Fruit fly (Drosophila melanogaster): ENCODE measurements around the gene CG7101.

CG7101 gene

DNA sequence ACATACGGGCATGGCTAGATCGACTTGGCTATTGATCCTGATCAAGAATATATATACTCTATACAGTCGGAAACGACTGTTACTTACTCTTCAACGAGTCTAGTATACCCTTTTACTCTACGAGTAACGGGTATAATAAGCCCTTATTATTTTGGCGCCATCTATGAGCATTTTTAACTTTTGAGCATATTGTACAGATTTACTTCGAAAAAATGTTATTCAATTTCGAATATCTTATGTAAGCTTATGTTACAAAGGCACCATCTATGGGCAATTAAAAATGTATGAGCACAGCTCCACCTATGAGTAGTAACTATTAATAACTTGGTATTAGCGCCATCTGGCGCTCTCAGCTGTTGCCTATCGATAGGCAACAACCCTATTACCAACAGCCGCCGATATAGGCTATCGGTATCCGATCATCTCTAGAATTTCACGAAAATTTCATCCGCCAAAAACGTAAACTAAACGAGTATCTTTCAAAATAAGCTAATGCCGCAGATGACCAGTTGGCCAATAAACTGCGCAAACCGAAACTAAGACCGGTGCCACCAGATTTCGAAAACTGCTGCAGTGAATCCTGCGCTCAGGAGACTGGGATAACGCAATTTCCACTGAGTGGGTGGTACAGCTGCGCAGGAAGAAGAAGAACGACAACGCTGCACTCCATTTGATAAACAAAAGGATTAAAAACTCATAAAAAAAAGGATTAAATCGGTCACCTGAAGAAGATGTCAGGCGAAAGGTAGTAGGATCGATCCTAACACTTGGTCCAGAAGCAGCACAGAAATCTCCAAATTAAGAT is 13.0 kb downstream of the CG7101 start, which contains the start of gene htk:
Gene htk (plus strand): TSS at position 435 of the 805 bp plus-strand sequence.
- TF ChIP-seq psq (optimal IDR thresholded peaks at IDR 0.05) (no peak), h (optimal IDR thresholded peaks at IDR 0.05) (no peak), Myc (optimal IDR thresholded peaks at IDR 0.05) (no peak), ttk (optimal IDR thresholded peaks at IDR 0.05) (no peak), insv (optimal IDR thresholded peaks at IDR 0.05) (no peak), Sin3A (optimal IDR thresholded peaks at IDR 0.05) (no peak)

DNA sequence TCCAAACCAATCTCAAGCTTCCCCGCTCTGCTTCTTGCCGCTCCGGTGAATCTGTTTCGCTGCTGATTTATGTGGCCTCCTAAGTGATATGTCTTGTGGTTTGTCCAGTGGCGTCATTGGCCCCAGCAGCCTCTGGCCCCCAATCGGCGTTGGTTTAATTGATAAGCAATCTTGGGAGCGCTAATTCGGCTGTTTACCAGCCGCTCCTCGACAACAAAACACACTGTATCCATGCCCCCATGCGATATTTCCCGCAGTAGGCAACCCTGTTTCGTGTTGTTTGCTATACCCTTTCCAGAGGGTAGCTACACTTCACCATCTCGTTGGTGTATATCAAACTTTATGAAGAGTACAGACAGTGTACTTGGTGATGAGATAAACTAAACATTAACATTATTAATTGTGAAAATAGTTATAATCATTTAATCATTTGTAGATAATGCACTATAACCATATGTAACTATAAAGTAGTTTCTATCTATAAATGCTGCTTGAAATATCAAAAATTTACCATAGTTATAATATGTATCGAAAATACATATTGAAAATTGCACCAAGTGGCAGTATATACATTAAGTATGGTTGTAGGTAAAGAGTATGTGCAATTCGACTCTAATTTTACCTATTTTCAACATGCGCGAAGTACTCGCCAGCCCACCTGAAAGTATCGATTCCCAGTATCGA is 18.1 kb downstream of the CG7101 start, which contains the start of gene shop:
Gene shop (minus strand): TSS at position 229 of the 684 bp plus-strand sequence.
- TF ChIP-seq h (optimal IDR thresholded peaks at IDR 0.05) (no peak), insv (optimal IDR thresholded peaks at IDR 0.05) (no peak), Sin3A (optimal IDR thresholded peaks at IDR 0.05) (no peak), psq (optimal IDR thresholded peaks at IDR 0.05) (no peak), ttk (optimal IDR thresholded peaks at IDR 0.05) (no peak), Myc (optimal IDR thresholded peaks at IDR 0.05) (no peak)

- TF ChIP-seq Sin3A (optimal IDR thresholded peaks at IDR 0.05) (no peak), Myc (optimal IDR thresholded peaks at IDR 0.05) (no peak), h (optimal IDR thresholded peaks at IDR 0.05) (no peak), psq (optimal IDR thresholded peaks at IDR 0.05) (no peak), insv (optimal IDR thresholded peaks at IDR 0.05) (no peak), ttk (optimal IDR thresholded peaks at IDR 0.05) (no peak)
Observed at dm6 chrX:18849022-18849368, 18.6 kb downstream of the CG7101 start.

DNA sequence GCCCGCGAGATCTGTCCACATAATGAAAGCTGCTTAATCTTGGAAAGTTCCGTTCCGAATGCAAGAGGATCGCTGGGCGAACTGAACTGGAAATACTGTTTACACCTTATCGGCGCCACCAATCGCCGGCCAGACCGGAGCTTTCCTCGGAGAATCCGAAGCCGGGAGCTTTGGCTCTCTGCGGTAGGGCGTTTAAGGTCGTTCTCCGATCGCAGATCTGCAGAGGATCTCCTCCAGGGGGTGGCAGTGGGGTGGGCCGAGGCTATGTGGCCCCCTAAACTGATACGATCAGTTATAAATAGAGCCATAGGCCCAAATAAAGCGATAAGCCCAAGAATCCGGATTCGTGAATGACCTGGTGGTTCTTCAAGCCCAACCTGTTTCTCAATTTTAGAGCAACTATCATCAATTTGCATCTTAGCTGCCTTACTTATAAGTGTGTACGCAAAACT is 27.0 kb downstream of the CG7101 start, which contains the start of gene CG7322:
Gene CG7322 (minus strand): TSS at position 402 of the 452 bp plus-strand sequence.
- no peak for TF ChIP-seq Myc (optimal IDR thresholded peaks at IDR 0.05)
- TF ChIP-seq psq (optimal IDR thresholded peaks at IDR 0.05), result no peak
- TF ChIP-seq ttk (optimal IDR thresholded peaks at IDR 0.05), result no peak
- TF ChIP-seq insv (optimal IDR thresholded peaks at IDR 0.05), result no peak
- TF ChIP-seq h (optimal IDR thresholded peaks at IDR 0.05), result no peak
- no peak for TF ChIP-seq Sin3A (optimal IDR thresholded peaks at IDR 0.05)

dm6 chrX:18857916-18858315 is 27.5 kb downstream of the CG7101 start, which contains the start of gene Usp39:
Gene Usp39 (plus strand): TSS chrX:18858203.
- TF ChIP-seq ttk (optimal IDR thresholded peaks at IDR 0.05) (no peak), Myc (optimal IDR thresholded peaks at IDR 0.05) (no peak), psq (optimal IDR thresholded peaks at IDR 0.05) (no peak), h (optimal IDR thresholded peaks at IDR 0.05) (no peak), Sin3A (optimal IDR thresholded peaks at IDR 0.05) (no peak)

dm6 chrX:18860074-18860473 is 29.7 kb downstream of the CG7101 start, which contains the start of gene CG32544:
Gene CG32544 (plus strand): TSS chrX:18860284.
- no peak for TF ChIP-seq h (optimal IDR thresholded peaks at IDR 0.05)

DNA sequence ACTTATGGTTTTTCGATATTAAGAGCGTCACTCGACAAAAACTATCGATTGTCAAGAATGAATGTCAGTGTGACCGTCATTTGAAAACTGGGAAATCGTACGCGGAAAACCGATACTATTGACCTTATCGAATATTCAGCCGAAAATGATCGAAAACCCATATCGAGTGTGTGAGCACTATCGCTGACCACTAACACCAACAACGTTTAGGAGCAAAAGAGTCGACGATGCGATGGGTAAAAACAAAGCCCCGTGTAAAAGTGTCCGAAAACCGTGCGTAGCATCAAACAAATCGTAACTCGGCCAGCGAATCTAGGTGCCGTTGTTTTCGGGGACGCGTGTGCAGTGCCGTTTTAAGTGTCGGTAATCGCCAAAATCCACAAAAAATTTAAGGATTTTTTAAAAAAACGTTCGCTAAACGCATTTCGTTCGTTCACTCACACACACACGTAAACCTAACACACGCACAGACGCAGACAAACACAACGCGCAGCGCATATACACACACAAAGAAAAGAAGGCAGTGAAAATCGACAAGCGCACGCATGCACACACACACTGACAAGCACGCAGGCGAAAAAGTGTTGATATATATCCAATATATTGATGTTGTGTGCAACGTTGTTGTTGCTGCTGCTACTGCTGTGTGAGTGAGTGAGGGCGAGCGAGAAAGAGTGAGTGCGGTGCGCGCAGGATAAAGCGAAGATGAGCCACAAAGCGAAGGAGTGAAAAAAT is 33.5 kb downstream of the CG7101 start, which contains the start of the genes CG7326 and Dora:
Gene CG7326 (minus strand): TSS at position 29 of the 735 bp plus-strand sequence.
Gene Dora (plus strand): TSS at position 203 of the 735 bp plus-strand sequence.
- TF ChIP-seq psq (optimal IDR thresholded peaks at IDR 0.05) (peak; percentile 82), insv (optimal IDR thresholded peaks at IDR 0.05) (no peak)

DNA sequence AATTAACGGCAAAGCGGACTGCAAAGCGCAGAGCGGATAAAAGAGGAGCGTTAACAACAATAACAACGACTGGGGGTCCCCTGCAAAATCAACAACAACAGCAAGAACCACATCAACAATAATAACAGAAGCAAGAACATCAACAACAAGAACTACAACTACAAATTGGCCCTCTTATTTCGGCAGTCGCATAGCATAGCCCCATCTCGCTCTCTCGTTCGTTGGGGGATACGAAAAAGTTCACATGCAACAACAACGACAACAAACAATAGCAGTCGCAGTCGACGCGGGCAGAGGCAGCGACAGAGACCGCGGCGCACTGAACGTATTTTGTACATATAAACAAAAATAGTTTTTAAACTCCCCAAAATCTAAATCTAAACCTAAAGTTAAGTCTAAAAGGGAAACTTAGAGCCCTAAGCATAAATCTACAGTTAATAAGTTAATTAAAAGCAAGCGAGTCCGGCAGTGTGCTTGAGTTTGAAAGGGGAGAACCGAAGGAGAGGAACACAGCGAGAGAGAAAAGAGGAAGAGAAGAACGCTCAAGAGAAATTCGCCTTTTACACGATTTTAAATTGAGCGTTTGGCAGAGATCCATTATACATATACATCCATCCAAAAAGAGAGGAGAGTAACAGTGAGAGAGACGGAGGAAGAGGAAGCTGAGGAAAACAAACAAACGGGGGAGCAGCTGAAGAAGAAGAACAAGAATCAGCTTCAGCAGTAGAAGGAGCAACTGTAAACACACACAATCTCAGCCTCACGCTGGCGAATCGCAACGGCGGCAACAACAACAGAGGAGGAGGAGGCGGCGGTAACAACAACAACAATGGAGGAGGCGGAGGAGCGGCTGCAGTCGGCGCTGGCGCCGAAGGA is 34.3 kb downstream of the CG7101 start:
- no peak for TF ChIP-seq h (optimal IDR thresholded peaks at IDR 0.05)
- TF ChIP-seq psq (optimal IDR thresholded peaks at IDR 0.05), result no peak
- no peak for TF ChIP-seq Sin3A (optimal IDR thresholded peaks at IDR 0.05)
- TF ChIP-seq Myc (optimal IDR thresholded peaks at IDR 0.05), result no peak
- TF ChIP-seq ttk (optimal IDR thresholded peaks at IDR 0.05), result no peak
- no peak for TF ChIP-seq insv (optimal IDR thresholded peaks at IDR 0.05)

dm6 chrX:18866289-18866832 is 36.0 kb downstream of the CG7101 start:
- TF ChIP-seq h (optimal IDR thresholded peaks at IDR 0.05), result no peak
- TF ChIP-seq Sin3A (optimal IDR thresholded peaks at IDR 0.05), result no peak
- TF ChIP-seq insv (optimal IDR thresholded peaks at IDR 0.05), result no peak
- TF ChIP-seq Myc (optimal IDR thresholded peaks at IDR 0.05), result no peak
- TF ChIP-seq ttk (optimal IDR thresholded peaks at IDR 0.05), result no peak
- TF ChIP-seq psq (optimal IDR thresholded peaks at IDR 0.05), result no peak

DNA sequence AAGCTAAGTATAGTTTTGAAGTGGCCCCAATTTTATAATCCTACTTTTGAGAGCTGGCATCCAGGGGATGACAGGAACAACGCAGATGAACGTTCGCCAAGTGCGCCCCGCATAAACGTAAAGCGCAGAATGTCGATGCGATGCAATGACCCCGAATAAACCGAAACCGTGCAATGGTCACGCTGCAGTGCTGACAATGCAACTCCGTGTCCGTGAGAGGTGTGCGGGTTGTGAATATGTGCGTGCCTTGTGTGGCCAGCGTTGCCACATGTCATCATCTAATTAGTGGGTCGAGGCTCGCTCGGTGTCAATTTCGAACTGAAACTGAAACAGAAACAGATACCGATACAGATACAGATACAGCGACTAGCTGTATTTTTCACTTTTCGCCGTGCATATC is 37.8 kb downstream of the CG7101 start:
- TF ChIP-seq Sin3A (optimal IDR thresholded peaks at IDR 0.05) (no peak), insv (optimal IDR thresholded peaks at IDR 0.05) (no peak)

- TF ChIP-seq h (optimal IDR thresholded peaks at IDR 0.05) (no peak), Myc (optimal IDR thresholded peaks at IDR 0.05) (no peak), psq (optimal IDR thresholded peaks at IDR 0.05) (no peak), insv (optimal IDR thresholded peaks at IDR 0.05) (no peak), Sin3A (optimal IDR thresholded peaks at IDR 0.05) (no peak), ttk (optimal IDR thresholded peaks at IDR 0.05) (no peak)
Observed at dm6 chrX:18869489-18870132, 39.2 kb downstream of the CG7101 start.

Measured in Kc167 (cell line).